Worm (Caenorhabditis elegans) whole organism, mixed stage, embryonic: ENCODE results near the gene far-3.
"Not testable (repeated sequence)": the region's sequence is repeated elsewhere in the genome, so short reads cannot be mapped to it uniquely, and the experiment has no call there.

Experiments
- blmp-1 ChIP-seq: fragments of 150-350 bp; optimal IDR thresholded peaks from 2 replicates; lab custom pipeline; 2014; ENCODE audit warnings: missing biosample characterization, missing genetic modification characterization
- ceh-43 ChIP-seq: fragments of 200-800 bp; sonication (Bioruptor generic); optimal IDR thresholded peaks from 2 replicates; lab custom pipeline; 2018; ENCODE audit warnings: mild to moderate bottlenecking, missing genetic modification characterization, moderate library complexity, missing compliant biosample characterization
- elt-3 ChIP-seq: fragments of 150-350 bp; optimal IDR thresholded peaks from 2 replicates; lab custom pipeline; 2014; ENCODE audit warnings: missing biosample characterization, missing genetic modification characterization
- hlh-1 ChIP-seq: fragments of 150-350 bp; optimal IDR thresholded peaks from 2 replicates; lab custom pipeline; 2014; ENCODE audit warnings: missing biosample characterization, missing genetic modification reagents, missing genetic modification characterization
- lsy-2 ChIP-seq: fragments of 150-350 bp; optimal IDR thresholded peaks from 2 replicates; lab custom pipeline; 2014; ENCODE audit warnings: missing biosample characterization, missing genetic modification characterization
- pha-4 ChIP-seq: fragments of 150-350 bp; optimal IDR thresholded peaks from 2 replicates; lab custom pipeline; 2018; ENCODE audit warnings: missing biosample characterization, missing genetic modification reagents, missing genetic modification characterization
- unc-62 ChIP-seq: fragments of 150-350 bp; optimal IDR thresholded peaks from 2 replicates; lab custom pipeline; 2014; ENCODE audit warnings: missing biosample characterization, missing genetic modification reagents, missing genetic modification characterization
- ztf-11 ChIP-seq: fragments of 150-350 bp; optimal IDR thresholded peaks from 2 replicates; lab custom pipeline; 2014; ENCODE audit warnings: missing biosample characterization, missing genetic modification characterization

DNA sequence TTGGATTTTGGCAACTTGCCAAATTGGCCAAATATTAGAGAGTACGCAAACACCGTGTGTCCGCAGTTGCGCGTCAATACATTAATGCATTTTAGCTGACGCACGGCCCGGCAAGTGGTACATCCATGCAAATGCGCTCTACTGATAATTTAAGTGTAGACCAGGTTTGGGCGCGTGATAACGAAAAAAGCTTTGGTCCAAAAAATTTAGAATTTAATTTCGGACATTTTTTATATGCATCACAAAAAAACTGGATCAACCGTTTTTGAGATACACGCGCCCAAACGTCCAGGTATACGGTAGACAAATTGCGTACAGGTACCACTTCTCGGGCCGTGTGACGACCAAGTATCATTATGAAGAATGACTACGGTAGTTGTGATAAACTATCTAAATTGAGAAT is 29.4 kb downstream of the far-3 start, which contains the start of gene R186.8:
- not testable (repeated sequence) for TF ChIP-seq hlh-1 (tag; lab: Kevin White, UChicago); elt-3 (tag; lab: Kevin White, UChicago); ztf-11 (tag; lab: Kevin White, UChicago); blmp-1 (tag; lab: Kevin White, UChicago); pha-4 (tag; lab: Kevin White, UChicago); ceh-43 (GFP tag; lab: Kevin White, UChicago); unc-62 (GFP tag; lab: Kevin White, UChicago)
- peak; percentile 90 for TF ChIP-seq lsy-2 (tag; lab: Kevin White, UChicago)
